Fruit fly (Drosophila melanogaster) whole organism, embryonic: ENCODE data around the gene sage.

Experiments
- Atf3 ChIP-seq: fragments of 200-800 bp; sonication (Bioruptor generic); optimal IDR thresholded peaks from 3 replicates; lab custom pipeline; 2016; ENCODE audit warnings: missing biosample characterization, missing genetic modification characterization
- BtbVII ChIP-seq: fragments of 200-800 bp; sonication (Bioruptor generic); optimal IDR thresholded peaks from 3 replicates; lab custom pipeline; 2017; ENCODE audit warnings: missing biosample characterization, mild to moderate bottlenecking, missing genetic modification characterization
- C15 ChIP-seq: fragments of 200-800 bp; sonication (Bioruptor generic); IDR thresholded peaks from 3 replicates; pipeline ENCODE4 v1.3.6; 2022; ENCODE audit warnings: missing biosample characterization, missing genetic modification characterization
- CG10462 ChIP-seq: fragments of 200-800 bp; sonication (Bioruptor generic); optimal IDR thresholded peaks from 2 replicates; lab custom pipeline; 2016; ENCODE audit warnings: missing biosample characterization, missing genetic modification characterization
- CG11456 ChIP-seq: fragments of 200-800 bp; sonication (Bioruptor generic); IDR thresholded peaks from 3 replicates; pipeline ENCODE4 v1.3.6; 2022; ENCODE audit warnings: missing biosample characterization, missing genetic modification characterization
- CG13775 ChIP-seq: fragments of 200-800 bp; sonication (Bioruptor generic); optimal IDR thresholded peaks from 3 replicates; lab custom pipeline; 2017; ENCODE audit warnings: missing biosample characterization, mild to moderate bottlenecking, missing genetic modification characterization
- CG14710 ChIP-seq: fragments of 200-800 bp; sonication (Bioruptor generic); optimal IDR thresholded peaks from 3 replicates; lab custom pipeline; 2019; ENCODE audit warnings: missing biosample characterization, mild to moderate bottlenecking, missing genetic modification characterization, moderate library complexity
- CG1602 ChIP-seq: fragments of 200-800 bp; sonication (Bioruptor generic); optimal IDR thresholded peaks from 3 replicates; lab custom pipeline; 2016; ENCODE audit warnings: missing biosample characterization, missing genetic modification characterization
- CG16779 ChIP-seq: fragments of 200-800 bp; sonication (Bioruptor generic); IDR thresholded peaks from 2 replicates; pipeline ENCODE4 v1.3.6; 2022; ENCODE audit warnings: missing biosample characterization, missing genetic modification characterization
- CG16863 ChIP-seq: fragments of 200-800 bp; sonication (Bioruptor generic); optimal IDR thresholded peaks from 3 replicates; lab custom pipeline; 2016; ENCODE audit warnings: missing biosample characterization, missing genetic modification characterization
- CG17361 ChIP-seq: fragments of 200-800 bp; sonication (Bioruptor generic); IDR thresholded peaks from 3 replicates; pipeline ENCODE4 v1.3.6; 2022; ENCODE audit warnings: missing biosample characterization, missing genetic modification characterization
- CG17802 ChIP-seq: fragments of 200-800 bp; sonication (Bioruptor generic); optimal IDR thresholded peaks from 2 replicates; lab custom pipeline; 2018; ENCODE audit warnings: missing biosample characterization, mild to moderate bottlenecking, missing genetic modification characterization, moderate library complexity
- CG30020 ChIP-seq: fragments of 200-800 bp; optimal IDR thresholded peaks from 2 replicates; lab custom pipeline; 2019; ENCODE audit warnings: missing biosample characterization, mild to moderate bottlenecking, missing genetic modification characterization, moderate library complexity
- CG3163 ChIP-seq: fragments of 200-800 bp; sonication (Bioruptor generic); optimal IDR thresholded peaks from 3 replicates; lab custom pipeline; 2016; ENCODE audit warnings: missing biosample characterization, missing genetic modification characterization
- CG3407 ChIP-seq: fragments of 200-800 bp; sonication (Bioruptor generic); optimal IDR thresholded peaks from 2 replicates; lab custom pipeline; 2018; ENCODE audit warnings: missing biosample characterization, mild to moderate bottlenecking, missing genetic modification characterization
- CG4707 ChIP-seq: fragments of 200-800 bp; sonication (Bioruptor generic); optimal IDR thresholded peaks from 2 replicates; lab custom pipeline; 2018; ENCODE audit warnings: missing biosample characterization, mild to moderate bottlenecking, missing genetic modification characterization, moderate library complexity
- CG5245 ChIP-seq: fragments of 200-800 bp; sonication (Bioruptor generic); optimal IDR thresholded peaks from 3 replicates; lab custom pipeline; 2016; ENCODE audit warnings: missing biosample characterization, missing genetic modification characterization
- CG9727 ChIP-seq: fragments of 200-800 bp; sonication (Bioruptor generic); optimal IDR thresholded peaks from 3 replicates; lab custom pipeline; 2017; ENCODE audit warnings: missing biosample characterization, mild to moderate bottlenecking, missing genetic modification characterization
- CkIIα-i1 ChIP-seq: fragments of 200-800 bp; sonication (Bioruptor generic); IDR thresholded peaks from 2 replicates; pipeline ENCODE4 v1.3.6; 2022; ENCODE audit warnings: missing biosample characterization, missing genetic modification characterization
- D19A ChIP-seq: fragments of 200-800 bp; optimal IDR thresholded peaks from 3 replicates; lab custom pipeline; 2019; ENCODE audit warnings: missing biosample characterization, mild to moderate bottlenecking, missing genetic modification characterization, moderate library complexity
- D19B ChIP-seq: fragments of 200-800 bp; sonication (Bioruptor generic); optimal IDR thresholded peaks from 2 replicates; lab custom pipeline; 2017; ENCODE audit warnings: missing biosample characterization, mild to moderate bottlenecking, missing genetic modification characterization
- Fer1 ChIP-seq: fragments of 200-800 bp; sonication (Bioruptor generic); optimal IDR thresholded peaks from 2 replicates; lab custom pipeline; 2017; ENCODE audit warnings: missing biosample characterization, mild to moderate bottlenecking, missing genetic modification characterization
- H15 ChIP-seq: fragments of 200-800 bp; sonication (Bioruptor generic); IDR thresholded peaks from 3 replicates; pipeline ENCODE4 v1.3.6; 2022; ENCODE audit warnings: missing biosample characterization, missing genetic modification characterization
- HLH54F ChIP-seq: fragments of 200-800 bp; sonication (Bioruptor generic); optimal IDR thresholded peaks from 3 replicates; lab custom pipeline; 2016; ENCODE audit warnings: missing biosample characterization, missing genetic modification characterization
- Hr78 ChIP-seq, 2 experiments: fragments of 200-800 bp in 1 of 2; fragments of >200 bp in 1 of 2; sonication (Bioruptor generic) in 1 of 2; optimal IDR thresholded peaks; 2 replicates each; lab custom pipeline; 2017 to 2019; ENCODE audit warnings: missing biosample characterization in 2 of 2, missing genetic modification characterization in 2 of 2, mild to moderate bottlenecking in 1 of 2, moderate library complexity in 1 of 2
- Lhr ChIP-seq: fragments of 200-800 bp; sonication (Bioruptor generic); optimal IDR thresholded peaks from 3 replicates; lab custom pipeline; 2017; ENCODE audit warnings: mild to moderate bottlenecking, missing biosample characterization, missing genetic modification reagents, missing genetic modification characterization
- Nf-YA ChIP-seq: fragments of 200-800 bp; sonication (Bioruptor generic); IDR thresholded peaks from 2 replicates; pipeline ENCODE4 v1.3.6; 2022; ENCODE audit warnings: missing biosample characterization, missing genetic modification characterization
- Nf-YB ChIP-seq: fragments of 200-800 bp; sonication (Bioruptor generic); optimal IDR thresholded peaks from 3 replicates; lab custom pipeline; 2019; ENCODE audit warnings: missing biosample characterization, mild to moderate bottlenecking, missing genetic modification characterization, moderate library complexity
- NfI ChIP-seq: fragments of 200-800 bp; sonication (Bioruptor generic); optimal IDR thresholded peaks from 3 replicates; lab custom pipeline; 2018; ENCODE audit warnings: missing biosample characterization, mild to moderate bottlenecking, missing genetic modification characterization, moderate library complexity
- Optix ChIP-seq: fragments of 200-800 bp; sonication (Bioruptor generic); IDR thresholded peaks from 3 replicates; pipeline ENCODE4 v1.3.6; 2022; ENCODE audit warnings: missing biosample characterization, missing genetic modification characterization
- PHDP ChIP-seq: fragments of 200-800 bp; sonication (Bioruptor generic); optimal IDR thresholded peaks from 3 replicates; lab custom pipeline; 2018; ENCODE audit warnings: missing biosample characterization, mild to moderate bottlenecking, missing genetic modification characterization, moderate library complexity
- Side ChIP-seq: fragments of 200-800 bp; sonication (Bioruptor generic); optimal IDR thresholded peaks from 2 replicates; lab custom pipeline; 2016; ENCODE audit warnings: missing biosample characterization, missing genetic modification characterization
- Sry-β ChIP-seq: fragments of 200-800 bp; sonication (Bioruptor generic); optimal IDR thresholded peaks from 2 replicates; lab custom pipeline; 2018; ENCODE audit warnings: missing biosample characterization, mild to moderate bottlenecking, missing genetic modification characterization, moderate library complexity
- Vsx1 ChIP-seq: fragments of 200-800 bp; sonication (Bioruptor generic); optimal IDR thresholded peaks from 2 replicates; lab custom pipeline; 2017; ENCODE audit warnings: missing biosample characterization, mild to moderate bottlenecking, missing genetic modification characterization, missing genetic modification reagents
- ase ChIP-seq: fragments of 200-800 bp; sonication (Bioruptor generic); IDR thresholded peaks from 3 replicates; pipeline ENCODE4 v1.3.6; 2022; ENCODE audit warnings: missing biosample characterization, missing genetic modification characterization
- bab2 ChIP-seq: fragments of 200-800 bp; sonication (Bioruptor generic); optimal IDR thresholded peaks from 2 replicates; lab custom pipeline; 2016; ENCODE audit warnings: missing biosample characterization, missing genetic modification characterization
- cato ChIP-seq: fragments of 200-800 bp; sonication (Bioruptor generic); optimal IDR thresholded peaks from 2 replicates; lab custom pipeline; 2016; ENCODE audit warnings: missing biosample characterization, missing genetic modification characterization, borderline replicate concordance
- esg ChIP-seq: fragments of 200-800 bp; sonication (Bioruptor generic); conservative IDR thresholded peaks from 2 replicates; pipeline ENCODE4 v1.3.6; 2022; ENCODE audit warnings: missing biosample characterization, missing genetic modification characterization
- ewg ChIP-seq: fragments of 200-800 bp; sonication (Bioruptor generic); optimal IDR thresholded peaks from 3 replicates; lab custom pipeline; 2017; ENCODE audit warnings: mild to moderate bottlenecking, missing biosample characterization, missing genetic modification reagents, missing genetic modification characterization
- gcm2 ChIP-seq: fragments of 200-800 bp; sonication (Bioruptor generic); optimal IDR thresholded peaks from 2 replicates; lab custom pipeline; 2016; ENCODE audit warnings: missing biosample characterization, missing genetic modification characterization
- inv ChIP-seq: fragments of 200-800 bp; sonication (Bioruptor generic); IDR thresholded peaks from 2 replicates; pipeline ENCODE4 v1.3.6; 2022; ENCODE audit warnings: missing biosample characterization, missing genetic modification characterization; ENCODE audit not compliant: partially characterized antibody
- kay ChIP-seq: fragments of 200-800 bp; sonication (Bioruptor generic); optimal IDR thresholded peaks from 2 replicates; lab custom pipeline; 2016; ENCODE audit warnings: missing biosample characterization, missing genetic modification characterization
- nerfin-2 ChIP-seq: fragments of 200-800 bp; sonication (Bioruptor generic); IDR thresholded peaks from 2 replicates; pipeline ENCODE4 v1.3.6; 2022; ENCODE audit warnings: missing biosample characterization, missing genetic modification characterization; ENCODE audit not compliant: partially characterized antibody
- onecut ChIP-seq: fragments of 200-800 bp; sonication (Bioruptor generic); IDR thresholded peaks from 2 replicates; pipeline ENCODE4 v1.3.6; 2022; ENCODE audit warnings: missing biosample characterization, missing genetic modification characterization
- ro ChIP-seq: fragments of 200-800 bp; sonication (Bioruptor generic); IDR thresholded peaks from 2 replicates; pipeline ENCODE4 v1.3.6; 2022; ENCODE audit warnings: missing biosample characterization, missing genetic modification characterization
- run ChIP-seq: fragments of 200-800 bp; sonication (Bioruptor generic); optimal IDR thresholded peaks from 3 replicates; lab custom pipeline; 2018; ENCODE audit warnings: missing biosample characterization, mild to moderate bottlenecking, missing genetic modification characterization
- sens ChIP-seq: fragments of 200-800 bp; sonication (Bioruptor generic); peaks from one replicate; lab custom pipeline; 2016; ENCODE audit warnings: missing biosample characterization, missing genetic modification characterization
- seq ChIP-seq: fragments of 200-800 bp; sonication (Bioruptor generic); IDR thresholded peaks from 2 replicates; pipeline ENCODE4 v1.3.6; 2022; ENCODE audit warnings: missing biosample characterization, missing genetic modification characterization
- sna ChIP-seq: fragments of 200-800 bp; sonication (Bioruptor generic); IDR thresholded peaks from 2 replicates; pipeline ENCODE4 v1.3.6; 2022; ENCODE audit warnings: missing biosample characterization, missing genetic modification characterization; ENCODE audit not compliant: partially characterized antibody
- wdn ChIP-seq: fragments of 200-800 bp; sonication (Bioruptor generic); IDR thresholded peaks from 2 replicates; pipeline ENCODE4 v1.3.6; 2022; ENCODE audit warnings: missing biosample characterization, missing genetic modification characterization
- zen2 ChIP-seq: fragments of 200-800 bp; sonication (Bioruptor generic); IDR thresholded peaks from 3 replicates; pipeline ENCODE4 v1.3.6; 2022; ENCODE audit warnings: missing biosample characterization, missing genetic modification characterization; ENCODE audit not compliant: partially characterized antibody

sage gene

dm6 chr3R:9239941-9240400, 24.0 kb downstream of the sage start (continued):
- TF ChIP-seq CG16863 (no peak), Optix (no peak), seq (GFP tag; lab: Robert Waterston, UW) (no peak), CG11456 (GFP tag; lab: Robert Waterston, UW) (no peak), Fer1 (GFP tag; lab: Kevin White, UChicago) (peak; percentile 22), Hr78 (GFP tag; optimal IDR thresholded peaks at IDR 0.05; lab: Kevin White, UChicago) (no peak), gcm2 (GFP tag; lab: Kevin White, UChicago) (no peak), CG5245 (GFP tag; lab: Kevin White, UChicago) (no peak), NfI (GFP tag; lab: Kevin White, UChicago) (peak; percentile 12), Lhr (no peak), CkIIα-i1 (GFP tag; lab: Robert Waterston, UW) (no peak), cato (GFP tag; lab: Kevin White, UChicago) (no peak), H15 (GFP tag; lab: Robert Waterston, UW) (no peak), sens (GFP tag; lab: Kevin White, UChicago) (peak; percentile 72), kay (GFP tag; lab: Kevin White, UChicago) (no peak), BtbVII (GFP tag; lab: Kevin White, UChicago) (no peak), CG17361 (GFP tag; lab: Robert Waterston, UW) (peak; percentile 40; the same call in 2 of the 3 replicates), onecut (GFP tag; lab: Robert Waterston, UW) (no peak), CG17802 (tag; lab: Kevin White, UChicago) (no peak), sna (GFP tag; lab: Robert Waterston, UW) (peak; percentile 79), CG3163 (GFP tag; lab: Kevin White, UChicago) (no peak), C15 (GFP tag; lab: Robert Waterston, UW) (no peak), Nf-YA (GFP tag; lab: Robert Waterston, UW) (no peak), ewg (peak; percentile 69), ase (GFP tag; lab: Robert Waterston, UW) (no peak), wdn (no peak), inv (GFP tag; lab: Robert Waterston, UW) (peak; percentile 65), CG30020 (peak; percentile 50), CG9727 (GFP tag; lab: Kevin White, UChicago) (peak; percentile 16), run (tag; lab: Kevin White, UChicago) (no peak), bab2 (GFP tag; lab: Kevin White, UChicago) (no peak), HLH54F (GFP tag; lab: Kevin White, UChicago) (no peak), esg (GFP tag; lab: Robert Waterston, UW) (no peak), ro (GFP tag; lab: Robert Waterston, UW) (no peak), D19B (GFP tag; lab: Kevin White, UChicago) (no peak), CG13775 (GFP tag; lab: Kevin White, UChicago) (no peak), CG14710 (peak; percentile 58), Atf3 (GFP tag; lab: Kevin White, UChicago) (no peak), CG3407 (GFP tag; lab: Kevin White, UChicago) (no peak), Vsx1 (GFP tag; lab: Kevin White, UChicago) (no peak), CG10462 (GFP tag; lab: Kevin White, UChicago) (no peak), Sry-β (no peak), D19A (tag; lab: Kevin White, UChicago) (peak; percentile 66), PHDP (no peak), Side (GFP tag; lab: Kevin White, UChicago) (no peak), zen2 (GFP tag; lab: Robert Waterston, UW) (peak; percentile 78; the same call in 2 of the 3 replicates), Nf-YB (GFP tag; lab: Kevin White, UChicago) (no peak), nerfin-2 (GFP tag; lab: Robert Waterston, UW) (peak; percentile 87), CG4707 (GFP tag; lab: Kevin White, UChicago) (no peak), CG16779 (GFP tag; lab: Robert Waterston, UW) (no peak), CG1602 (GFP tag; lab: Kevin White, UChicago) (no peak)
